Fruit fly (Drosophila melanogaster): ENCODE data around the gene Ada3.
A peak's percentile ranks its signal among the peaks of the same experiment; 100 is the strongest.

The Ada3 gene

dm6 chrX:18116811-18117383 is 31.3 kb downstream of the Ada3 start, which contains the start of gene wupA:
wupA (minus strand) TSS chrX:18116922.
- no peak for TF ChIP-seq Sox102F (GFP tag; optimal IDR thresholded peaks at IDR 0.05)
- TF ChIP-seq fd59A (GFP tag; optimal IDR thresholded peaks at IDR 0.05): no peak
- no peak for TF ChIP-seq salr (GFP tag; optimal IDR thresholded peaks at IDR 0.05)
- no peak for TF ChIP-seq eg (GFP tag; IDR thresholded peaks at IDR 0.05)
- TF ChIP-seq CG7368 (GFP tag; optimal IDR thresholded peaks at IDR 0.05): no peak
- no peak for TF ChIP-seq CG11294 (GFP tag; IDR thresholded peaks at IDR 0.05)
- no peak for TF ChIP-seq dsx (GFP tag; optimal IDR thresholded peaks at IDR 0.05; ENCODE audit: poor library complexity, severe bottlenecking)
- no peak for TF ChIP-seq Lpt (GFP tag; optimal IDR thresholded peaks at IDR 0.05)
- TF ChIP-seq lz (GFP tag; optimal IDR thresholded peaks at IDR 0.05): no peak
- no peak for TF ChIP-seq CG6792 (GFP tag; optimal IDR thresholded peaks at IDR 0.05)
- TF ChIP-seq Hr38 (GFP tag; optimal IDR thresholded peaks at IDR 0.05): no peak

DNA sequence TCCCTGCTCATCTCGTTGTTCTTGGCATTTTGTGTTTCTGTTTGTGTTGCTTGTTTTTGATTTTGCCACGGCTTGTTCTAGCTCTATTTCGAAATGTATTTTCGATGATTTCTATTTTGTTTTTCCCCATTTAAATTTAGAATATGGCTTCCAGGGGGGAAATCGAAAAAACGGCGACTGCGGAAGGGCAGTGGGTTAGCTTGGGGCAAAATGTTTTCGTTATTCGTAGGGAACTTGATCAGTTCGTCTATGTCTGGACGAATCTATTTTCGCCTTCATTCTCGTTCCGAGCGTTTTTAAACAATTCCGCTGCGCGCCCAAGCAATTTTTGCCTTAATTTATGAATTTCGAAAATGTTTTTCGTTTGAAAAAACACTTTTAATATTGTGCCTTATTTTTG is 33.0 kb downstream of the Ada3 start:
- TF ChIP-seq Eip75B (GFP tag; optimal IDR thresholded peaks at IDR 0.05) (no peak), CG6276 (GFP tag; optimal IDR thresholded peaks at IDR 0.05) (no peak)

dm6 chrX:18125520-18125919 is 40.0 kb downstream of the Ada3 start:
- TF ChIP-seq CG8119 (GFP tag; IDR thresholded peaks at IDR 0.05): 0 out of 3 replicates have a peak, but pooled peaks have one; percentile 13
- no peak for TF ChIP-seq fd59A (GFP tag; optimal IDR thresholded peaks at IDR 0.05)

DNA sequence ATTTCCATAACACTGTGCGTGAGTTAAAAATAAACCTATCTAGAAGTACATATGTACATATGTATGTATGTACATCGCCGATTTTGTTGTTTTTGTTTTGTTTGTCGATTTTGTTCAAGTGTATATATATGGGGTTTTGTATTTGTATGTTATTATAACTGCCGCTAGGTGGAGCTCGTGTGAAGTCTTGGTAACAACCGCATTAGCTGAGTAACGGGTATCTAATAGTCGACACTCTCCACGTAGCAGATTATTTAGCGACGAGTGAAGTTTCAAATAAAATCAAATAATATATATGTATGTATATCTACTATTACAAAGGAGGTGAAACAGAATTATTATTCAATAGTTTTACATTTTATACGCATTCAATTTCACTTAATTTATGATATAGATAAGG is 43.7 kb downstream of the Ada3 start:
- no peak for TF ChIP-seq CG4318 (GFP tag; optimal IDR thresholded peaks at IDR 0.05)
- TF ChIP-seq CG31627 (GFP tag; optimal IDR thresholded peaks at IDR 0.05): no peak
- TF ChIP-seq salr (GFP tag; optimal IDR thresholded peaks at IDR 0.05): no peak
- no peak for TF ChIP-seq CG10669 (GFP tag; optimal IDR thresholded peaks at IDR 0.05)
- no peak for TF ChIP-seq eg (GFP tag; IDR thresholded peaks at IDR 0.05)
- no peak for TF ChIP-seq CG3032 (tag; optimal IDR thresholded peaks at IDR 0.05)
- TF ChIP-seq CG6808 (GFP tag; optimal IDR thresholded peaks at IDR 0.05): no peak
- no peak for TF ChIP-seq Sox102F (GFP tag; optimal IDR thresholded peaks at IDR 0.05)
- no peak for TF ChIP-seq CG3919 (GFP tag; optimal IDR thresholded peaks at IDR 0.05)
- TF ChIP-seq pdm3 (GFP tag; optimal IDR thresholded peaks at IDR 0.05): no peak
- no peak for TF ChIP-seq OdsH (GFP tag; optimal IDR thresholded peaks at IDR 0.05)
- TF ChIP-seq CG6792 (GFP tag; optimal IDR thresholded peaks at IDR 0.05): no peak
- TF ChIP-seq CG11762 (GFP tag; optimal IDR thresholded peaks at IDR 0.05; ENCODE audit: insufficient read depth): no peak
- no peak for TF ChIP-seq CG7368 (GFP tag; optimal IDR thresholded peaks at IDR 0.05)

- TF ChIP-seq svp (GFP tag): peak; percentile 88
- TF ChIP-seq Ets21C (GFP tag; optimal IDR thresholded peaks at IDR 0.05): no peak
- peak; percentile 54 for TF ChIP-seq Eip78C (GFP tag)
- TF ChIP-seq CG3919 (GFP tag; optimal IDR thresholded peaks at IDR 0.05): no peak
Observed at dm6 chrX:18130168-18130567, 44.6 kb downstream of the Ada3 start, which contains the start of gene CG43133. CG43133 (minus strand) TSS chrX:18130178.

dm6 chrX:18136059-18136458 is 50.5 kb downstream of the Ada3 start:
- peak; percentile 37 for TF ChIP-seq lz (GFP tag; optimal IDR thresholded peaks at IDR 0.05)
- TF ChIP-seq CG34406 (GFP tag; optimal IDR thresholded peaks at IDR 0.05): peak; percentile 16
- TF ChIP-seq OdsH (GFP tag; optimal IDR thresholded peaks at IDR 0.05): peak; percentile 43
- TF ChIP-seq Ets21C (GFP tag; optimal IDR thresholded peaks at IDR 0.05): no peak
- peak; percentile 17 for TF ChIP-seq Sox102F (GFP tag; optimal IDR thresholded peaks at IDR 0.05)
- no peak for TF ChIP-seq CG4318 (GFP tag; optimal IDR thresholded peaks at IDR 0.05)
- no peak for TF ChIP-seq CG10631 (GFP tag; optimal IDR thresholded peaks at IDR 0.05)
- peak; percentile 46 for TF ChIP-seq cyc (GFP tag; optimal IDR thresholded peaks at IDR 0.05)
- TF ChIP-seq dsx (GFP tag; optimal IDR thresholded peaks at IDR 0.05; ENCODE audit: poor library complexity, severe bottlenecking): no peak
- TF ChIP-seq svp (GFP tag): peak; percentile 40
- no peak for TF ChIP-seq fd59A (GFP tag; optimal IDR thresholded peaks at IDR 0.05)
- peak; percentile 25 for TF ChIP-seq CG11902 (GFP tag; optimal IDR thresholded peaks at IDR 0.05)
- peak; percentile 63; the same call in 2 of the 3 replicates for TF ChIP-seq eg (GFP tag; IDR thresholded peaks at IDR 0.05)
- TF ChIP-seq Eip93F (GFP tag; optimal IDR thresholded peaks at IDR 0.05): no peak
- TF ChIP-seq CG16779 (tag; optimal IDR thresholded peaks at IDR 0.05): no peak
- TF ChIP-seq pdm3 (GFP tag; optimal IDR thresholded peaks at IDR 0.05): peak; percentile 42
- TF ChIP-seq CG6792 (GFP tag; optimal IDR thresholded peaks at IDR 0.05): peak; percentile 26
- no peak for TF ChIP-seq CG9139 (GFP tag; optimal IDR thresholded peaks at IDR 0.05)
- TF ChIP-seq fkh (GFP tag; optimal IDR thresholded peaks at IDR 0.05): no peak
- TF ChIP-seq Gug (GFP tag; IDR thresholded peaks at IDR 0.05): peak; percentile 32; the same call in 1 of the 2 replicates
- TF ChIP-seq vri (GFP tag; optimal IDR thresholded peaks at IDR 0.05): no peak
- TF ChIP-seq Smox (GFP tag; optimal IDR thresholded peaks at IDR 0.05): peak; percentile 15
- peak; percentile 13 for TF ChIP-seq Eip78C (GFP tag)
- peak; percentile 62 for TF ChIP-seq CG31627 (GFP tag; optimal IDR thresholded peaks at IDR 0.05)
- no peak for TF ChIP-seq fd85E (GFP tag; optimal IDR thresholded peaks at IDR 0.05)
- TF ChIP-seq Hr38 (GFP tag; optimal IDR thresholded peaks at IDR 0.05): no peak
- TF ChIP-seq ss (GFP tag; optimal IDR thresholded peaks at IDR 0.05): no peak

Measured in whole organism, prepupa.